Worm (Caenorhabditis elegans) whole organism, L4/young adult: ENCODE data around the gene F57G9.3.
"Not testable (repeated sequence)": the region's sequence is repeated elsewhere in the genome, so short reads cannot be mapped to it uniquely, and the experiment has no call there.

Experiments
- W03F9.2 ChIP-seq: fragments of 150-350 bp; optimal IDR thresholded peaks from 2 replicates; lab custom pipeline; 2014; ENCODE audit warnings: missing biosample characterization, missing genetic modification characterization
- dao-5 ChIP-seq: sonication (generic microtip); optimal IDR thresholded peaks from 2 replicates; lab custom pipeline; 2016; ENCODE audit warnings: missing genotype, missing genetic modification characterization, moderate library complexity, missing compliant biosample characterization
- him-1 ChIP-seq: sonication (generic microtip); optimal IDR thresholded peaks from 2 replicates; lab custom pipeline; 2016; ENCODE audit warnings: missing genotype, missing genetic modification reagents, missing genetic modification characterization, missing compliant biosample characterization

- TF ChIP-seq dao-5, him-1, W03F9.2 (tag; lab: Kevin White, UChicago): not testable (repeated sequence)
Measured at ce11 chrII:12441164-12441563, 31.2 kb upstream of the F57G9.3 start, which contains the start of gene Y57A10C.10.
